Worm (Caenorhabditis elegans): ENCODE measurements around the gene oac-14.

oac-14 gene

DNA sequence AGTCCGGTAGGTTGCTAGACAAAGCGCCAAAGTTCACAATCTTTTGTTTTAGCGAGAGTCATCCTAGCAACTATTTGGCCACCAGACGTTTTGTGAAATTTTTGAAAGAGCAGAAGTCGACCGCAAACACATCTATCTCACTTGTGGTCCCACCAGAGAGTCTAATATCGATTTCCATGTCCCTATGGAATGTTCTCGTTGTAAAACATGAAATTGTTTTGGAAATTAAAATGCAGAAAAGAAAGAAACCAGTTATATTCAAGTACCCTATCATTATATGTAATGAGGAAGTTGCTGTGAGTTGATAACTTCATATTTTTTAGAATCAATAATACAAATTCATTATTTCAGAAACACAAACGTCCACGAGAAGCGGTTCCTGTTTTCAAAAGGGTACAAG is 42.9 kb upstream of the oac-14 start:
- TF ChIP-seq elt-1 (tag; optimal IDR thresholded peaks at IDR 0.05; ENCODE audit: borderline replicate concordance, insufficient read depth) = no peak
- no peak for TF ChIP-seq sem-2 (GFP tag; optimal IDR thresholded peaks at IDR 0.05)
- TF ChIP-seq ham-2 (GFP tag; optimal IDR thresholded peaks at IDR 0.05) = no peak
- TF ChIP-seq mab-5 (tag; optimal IDR thresholded peaks at IDR 0.05) = no peak
- TF ChIP-seq M03D4.4 (tag; optimal IDR thresholded peaks at IDR 0.05) = no peak
- TF ChIP-seq drap-1 (GFP tag; optimal IDR thresholded peaks at IDR 0.05) = no peak
- TF ChIP-seq elt-3 (tag; optimal IDR thresholded peaks at IDR 0.05) = no peak

ce11 chrX:10183695-10184094 is 41.9 kb upstream of the oac-14 start, which contains the start of gene arrd-28:
Gene arrd-28 (plus strand): TSS chrX:10183995.
- TF ChIP-seq bed-3 (GFP tag; optimal IDR thresholded peaks at IDR 0.05) (no peak), tbx-8 (GFP tag; optimal IDR thresholded peaks at IDR 0.05) (no peak)

DNA sequence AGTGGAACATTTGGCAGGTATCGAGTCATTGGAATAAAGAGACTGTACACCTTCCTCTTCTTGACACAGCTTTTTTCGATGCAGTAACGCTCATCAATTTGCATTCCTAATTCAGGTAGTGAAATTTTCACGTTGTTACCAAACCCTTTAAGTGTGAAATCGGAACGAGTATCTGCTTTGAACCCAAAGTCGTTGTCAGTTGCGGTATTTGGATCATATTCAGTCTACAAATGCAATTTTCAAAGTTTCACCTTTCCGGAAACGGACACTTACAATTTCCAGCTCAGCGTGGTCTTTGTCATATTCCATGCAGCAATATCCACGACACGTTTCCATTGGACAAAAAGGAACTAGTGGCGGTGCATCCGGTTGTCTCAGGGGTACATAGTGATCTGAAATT is 40.8 kb upstream of the oac-14 start:
- TF ChIP-seq pha-4 (tag; optimal IDR thresholded peaks at IDR 0.05) = no peak
- TF ChIP-seq ceh-39 (tag; optimal IDR thresholded peaks at IDR 0.05) = no peak
- TF ChIP-seq unc-62 (GFP tag; optimal IDR thresholded peaks at IDR 0.05) = no peak
- TF ChIP-seq snpc-4 (tag; optimal IDR thresholded peaks at IDR 0.05) = no peak
- no peak for TF ChIP-seq drap-1 (GFP tag; optimal IDR thresholded peaks at IDR 0.05)
- TF ChIP-seq lsy-2 (tag; optimal IDR thresholded peaks at IDR 0.05) = no peak
- no peak for TF ChIP-seq elt-1 (tag; optimal IDR thresholded peaks at IDR 0.05; ENCODE audit: borderline replicate concordance, insufficient read depth)
- TF ChIP-seq zip-8 (tag; optimal IDR thresholded peaks at IDR 0.05) = no peak
- no peak for TF ChIP-seq nhr-237 (tag; optimal IDR thresholded peaks at IDR 0.05)

- no peak for TF ChIP-seq lin-13 (tag; optimal IDR thresholded peaks at IDR 0.05)
- peak; percentile 52 for TF ChIP-seq unc-120 (tag; optimal IDR thresholded peaks at IDR 0.05; ENCODE audit: poor library complexity, severe bottlenecking)
- peak; percentile 31 for TF ChIP-seq unc-62 (GFP tag; optimal IDR thresholded peaks at IDR 0.05)
- TF ChIP-seq blmp-1 (tag; optimal IDR thresholded peaks at IDR 0.05) = no peak
Measured at ce11 chrX:10176295-10176694, 34.5 kb upstream of the oac-14 start, which contains the start of gene ncs-4. Gene ncs-4 (plus strand): TSS chrX:10176521.

- TF ChIP-seq flh-1 (GFP tag; optimal IDR thresholded peaks at IDR 0.05) (no peak), nhr-237 (tag; optimal IDR thresholded peaks at IDR 0.05) (no peak)
Measured at ce11 chrX:10174683-10175082, 32.9 kb upstream of the oac-14 start, which contains the start of gene C07A4.3. Gene C07A4.3 (plus strand): TSS chrX:10174983.

DNA sequence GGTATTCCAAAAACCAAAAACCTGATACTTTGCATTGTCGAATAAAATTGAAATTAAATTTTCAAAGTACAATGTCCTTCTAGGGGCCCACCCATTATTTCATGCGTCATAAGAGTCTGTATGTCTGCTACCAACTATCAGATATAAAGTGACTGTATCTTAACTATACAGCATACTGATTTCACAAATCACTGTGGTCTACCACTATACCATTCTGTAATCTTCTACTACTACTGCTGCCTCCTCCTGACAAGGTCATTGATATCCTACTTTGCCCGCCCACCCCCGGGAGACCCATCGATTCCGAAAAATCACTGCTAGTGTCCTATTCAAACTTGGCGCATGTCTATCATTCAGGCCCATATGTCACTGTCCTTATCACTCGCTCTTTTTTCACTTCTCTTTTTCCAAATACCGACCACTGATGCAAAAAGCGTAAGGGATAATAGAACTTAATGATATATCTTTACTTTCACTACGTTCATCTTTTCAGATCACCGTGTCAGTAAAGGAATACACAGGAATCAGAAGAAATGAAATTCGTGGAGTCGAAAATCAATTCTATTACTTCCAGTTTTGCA is 30.3 kb upstream of the oac-14 start, which contains the start of gene C07A4.2:
TSS of gene C07A4.2 (plus strand) at position 195 of the 581 bp plus-strand sequence.
- no peak for TF ChIP-seq ceh-83 (GFP tag; optimal IDR thresholded peaks at IDR 0.05)
- no peak for TF ChIP-seq snpc-4 (tag; optimal IDR thresholded peaks at IDR 0.05)
- no peak for TF ChIP-seq drap-1 (GFP tag; optimal IDR thresholded peaks at IDR 0.05)
- TF ChIP-seq ceh-43 (GFP tag; optimal IDR thresholded peaks at IDR 0.05) = no peak
- TF ChIP-seq bed-3 (GFP tag; optimal IDR thresholded peaks at IDR 0.05) = no peak
- no peak for TF ChIP-seq unc-62 (GFP tag; optimal IDR thresholded peaks at IDR 0.05)
- no peak for TF ChIP-seq nhr-28 (tag; optimal IDR thresholded peaks at IDR 0.05)
- TF ChIP-seq cnd-1 (tag; optimal IDR thresholded peaks at IDR 0.05) = no peak
- no peak for TF ChIP-seq M03D4.4 (tag; optimal IDR thresholded peaks at IDR 0.05)
- no peak for TF ChIP-seq ceh-39 (tag; optimal IDR thresholded peaks at IDR 0.05)
- TF ChIP-seq mep-1 (tag; optimal IDR thresholded peaks at IDR 0.05) = no peak
- TF ChIP-seq elt-3 (tag; optimal IDR thresholded peaks at IDR 0.05) = no peak
- TF ChIP-seq mab-5 (tag; optimal IDR thresholded peaks at IDR 0.05) = no peak
- TF ChIP-seq nhr-2 (tag; optimal IDR thresholded peaks at IDR 0.05) = no peak
- TF ChIP-seq sptf-1 (tag; optimal IDR thresholded peaks at IDR 0.05) = no peak
- TF ChIP-seq pha-4 (tag; optimal IDR thresholded peaks at IDR 0.05) = no peak

- no peak for TF ChIP-seq M03D4.4 (tag; optimal IDR thresholded peaks at IDR 0.05)
- no peak for TF ChIP-seq sem-2 (GFP tag; optimal IDR thresholded peaks at IDR 0.05)
- TF ChIP-seq elt-1 (tag; optimal IDR thresholded peaks at IDR 0.05; ENCODE audit: borderline replicate concordance, insufficient read depth) = no peak
- TF ChIP-seq nhr-28 (tag; optimal IDR thresholded peaks at IDR 0.05) = no peak
- TF ChIP-seq blmp-1 (tag; optimal IDR thresholded peaks at IDR 0.05) = no peak
- no peak for TF ChIP-seq tbx-8 (GFP tag; optimal IDR thresholded peaks at IDR 0.05)
- no peak for TF ChIP-seq sptf-1 (tag; optimal IDR thresholded peaks at IDR 0.05)
- TF ChIP-seq drap-1 (GFP tag; optimal IDR thresholded peaks at IDR 0.05) = no peak
- no peak for TF ChIP-seq ces-1 (GFP tag; optimal IDR thresholded peaks at IDR 0.05)
- no peak for TF ChIP-seq elt-3 (tag; optimal IDR thresholded peaks at IDR 0.05)
- TF ChIP-seq mab-5 (tag; optimal IDR thresholded peaks at IDR 0.05) = no peak
- no peak for TF ChIP-seq cnd-1 (tag; optimal IDR thresholded peaks at IDR 0.05)
- no peak for TF ChIP-seq lsy-2 (tag; optimal IDR thresholded peaks at IDR 0.05)
- TF ChIP-seq nhr-76 (tag; optimal IDR thresholded peaks at IDR 0.05) = no peak
Measured at ce11 chrX:10170598-10170997, 28.8 kb upstream of the oac-14 start.
